Worm (Caenorhabditis elegans) whole organism, L2 larva: ENCODE results near the gene abu-15.

ENCODE experiments used
- C34F6.9 ChIP-seq: fragments of 150-350 bp; optimal IDR thresholded peaks from 2 replicates; lab custom pipeline; 2014; ENCODE audit warnings: missing biosample characterization, missing genetic modification characterization
- Y55F3AM.14 ChIP-seq: fragments of 200-800 bp; sonication (Bioruptor generic); optimal IDR thresholded peaks from 2 replicates; lab custom pipeline; 2018; ENCODE audit warnings: mild to moderate bottlenecking, missing genetic modification characterization, missing compliant biosample characterization
- ama-1 ChIP-seq: fragments of 150-350 bp; optimal IDR thresholded peaks from 2 replicates; lab custom pipeline; 2018; ENCODE audit warnings: inconsistent platforms
- blmp-1 ChIP-seq: sonication (generic microtip); optimal IDR thresholded peaks from 2 replicates; lab custom pipeline; 2017; ENCODE audit warnings: missing genetic modification characterization, mild to moderate bottlenecking, missing compliant biosample characterization, antibody characterized with exemption, moderate library complexity; ENCODE audit not compliant: insufficient read depth
- crh-2 ChIP-seq: sonication (generic microtip); optimal IDR thresholded peaks from 2 replicates; lab custom pipeline; 2017; ENCODE audit warnings: missing biosample characterization, missing genetic modification characterization
- dmd-4 ChIP-seq: sonication (generic microtip); optimal IDR thresholded peaks from 2 replicates; lab custom pipeline; 2017; ENCODE audit warnings: missing biosample characterization, missing genetic modification characterization
- egl-27 ChIP-seq: sonication (generic microtip); optimal IDR thresholded peaks from 3 replicates; lab custom pipeline; 2017; ENCODE audit warnings: missing biosample characterization, missing genetic modification reagents, missing genetic modification characterization
- elt-1 ChIP-seq: fragments of 150-350 bp; optimal IDR thresholded peaks from 2 replicates; lab custom pipeline; 2014; ENCODE audit warnings: missing biosample characterization, missing genetic modification characterization
- elt-3 ChIP-seq: sonication (generic microtip); optimal IDR thresholded peaks from 2 replicates; lab custom pipeline; 2017; ENCODE audit warnings: missing biosample characterization, missing genetic modification characterization
- fos-1 ChIP-seq: fragments of 150-350 bp; optimal IDR thresholded peaks from 2 replicates; lab custom pipeline; 2014; ENCODE audit warnings: missing biosample characterization, missing genetic modification characterization
- lin-11 ChIP-seq: fragments of 150-350 bp; sonication (generic microtip); optimal IDR thresholded peaks from 2 replicates; lab custom pipeline; 2014; ENCODE audit warnings: missing biosample characterization, missing genetic modification characterization, inconsistent platforms, mixed read lengths
- lin-39 ChIP-seq: fragments of 150-350 bp; optimal IDR thresholded peaks from 2 replicates; lab custom pipeline; 2014; ENCODE audit warnings: missing biosample characterization, missing genetic modification reagents, missing genetic modification characterization
- mab-5 ChIP-seq: fragments of 150-350 bp; optimal IDR thresholded peaks from 2 replicates; lab custom pipeline; 2014; ENCODE audit warnings: missing biosample characterization, missing genetic modification characterization
- mbf-1 ChIP-seq: sonication (generic microtip); optimal IDR thresholded peaks from 2 replicates; lab custom pipeline; 2017; ENCODE audit warnings: missing biosample characterization, missing genetic modification characterization
- mdl-1 ChIP-seq, 2 experiments: fragments of 150-350 bp in 1 of 2; sonication (generic microtip) in 1 of 2; optimal IDR thresholded peaks; 2 replicates each; lab custom pipeline; 2017; ENCODE audit warnings: missing biosample characterization in 2 of 2, missing genetic modification characterization in 2 of 2
- nhr-10 ChIP-seq: sonication (generic microtip); optimal IDR thresholded peaks from 2 replicates; lab custom pipeline; 2017; ENCODE audit warnings: missing biosample characterization, missing genetic modification characterization
- nhr-11 ChIP-seq: fragments of 150-350 bp; optimal IDR thresholded peaks from 2 replicates; lab custom pipeline; 2014; ENCODE audit warnings: missing biosample characterization, missing genetic modification characterization
- nhr-12 ChIP-seq: fragments of 150-350 bp; optimal IDR thresholded peaks from 2 replicates; lab custom pipeline; 2014; ENCODE audit warnings: missing biosample characterization, missing genetic modification characterization
- nhr-129 ChIP-seq: fragments of 150-350 bp; optimal IDR thresholded peaks from 2 replicates; lab custom pipeline; 2014; ENCODE audit warnings: missing biosample characterization, missing genetic modification characterization
- nhr-21 ChIP-seq: fragments of 150-350 bp; optimal IDR thresholded peaks from 2 replicates; lab custom pipeline; 2014; ENCODE audit warnings: missing biosample characterization, missing genetic modification characterization
- nhr-23 ChIP-seq: fragments of 150-350 bp; optimal IDR thresholded peaks from 2 replicates; lab custom pipeline; 2014; ENCODE audit warnings: missing biosample characterization, missing genetic modification reagents, missing genetic modification characterization
- nhr-237 ChIP-seq: fragments of 150-350 bp; optimal IDR thresholded peaks from 2 replicates; lab custom pipeline; 2014; ENCODE audit warnings: missing biosample characterization, missing genetic modification characterization
- nhr-25 ChIP-seq: fragments of 150-350 bp; sonication (generic microtip); optimal IDR thresholded peaks from 3 replicates; lab custom pipeline; 2014; ENCODE audit warnings: missing biosample characterization, missing genetic modification characterization
- nhr-6 ChIP-seq: fragments of 150-350 bp; optimal IDR thresholded peaks from 2 replicates; lab custom pipeline; 2014; ENCODE audit warnings: missing biosample characterization, missing genetic modification characterization
- nhr-77 ChIP-seq: fragments of 150-350 bp; optimal IDR thresholded peaks from 2 replicates; lab custom pipeline; 2014; ENCODE audit warnings: missing biosample characterization, missing genetic modification characterization
- peb-1 ChIP-seq: fragments of 150-350 bp; optimal IDR thresholded peaks from 2 replicates; lab custom pipeline; 2014; ENCODE audit warnings: missing biosample characterization, missing genetic modification characterization
- sma-3 ChIP-seq: sonication (generic microtip); optimal IDR thresholded peaks from 2 replicates; lab custom pipeline; 2016; ENCODE audit warnings: missing genetic modification reagents, missing genetic modification characterization, missing compliant biosample characterization
- sma-9 ChIP-seq, 2 experiments: fragments of 150-350 bp in 1 of 2; sonication (generic microtip) in 1 of 2; optimal IDR thresholded peaks; 2 replicates each; lab custom pipeline; 2014 to 2016; ENCODE audit warnings: missing genetic modification characterization in 2 of 2, mild to moderate bottlenecking in 1 of 2, missing biosample characterization in 1 of 2, missing compliant biosample characterization in 1 of 2, missing genetic modification reagents in 1 of 2, moderate library complexity in 1 of 2
- snpc-4 ChIP-seq: fragments of 150-350 bp; optimal IDR thresholded peaks from 2 replicates; lab custom pipeline; 2014; ENCODE audit warnings: missing biosample characterization, missing genetic modification characterization
- unc-39 ChIP-seq: fragments of 150-350 bp; optimal IDR thresholded peaks from 2 replicates; lab custom pipeline; 2014; ENCODE audit warnings: missing biosample characterization, missing genetic modification characterization
- unc-55 ChIP-seq: fragments of 150-350 bp; sonication (generic microtip); optimal IDR thresholded peaks from 3 replicates; lab custom pipeline; 2014; ENCODE audit warnings: missing biosample characterization, missing genetic modification reagents, missing genetic modification characterization
- unc-62 ChIP-seq: fragments of 150-350 bp; optimal IDR thresholded peaks from 2 replicates; lab custom pipeline; 2014; ENCODE audit warnings: missing biosample characterization, missing genetic modification reagents, missing genetic modification characterization
- zag-1 ChIP-seq: fragments of 150-350 bp; optimal IDR thresholded peaks from 2 replicates; lab custom pipeline; 2014; ENCODE audit warnings: missing biosample characterization, missing genetic modification characterization
- ztf-1 ChIP-seq: fragments of 200-800 bp; sonication (Bioruptor generic); conservative IDR thresholded peaks from 2 replicates; pipeline ENCODE4 v1.3.6; 2022; ENCODE audit warnings: missing genetic modification characterization, missing compliant biosample characterization
- ztf-11 ChIP-seq: sonication (generic microtip); optimal IDR thresholded peaks from 2 replicates; lab custom pipeline; 2017; ENCODE audit warnings: missing biosample characterization, missing genetic modification characterization
- ztf-4 ChIP-seq: fragments of 150-350 bp; optimal IDR thresholded peaks from 2 replicates; lab custom pipeline; 2014; ENCODE audit warnings: missing biosample characterization, missing genetic modification characterization

abu-15 gene

DNA sequence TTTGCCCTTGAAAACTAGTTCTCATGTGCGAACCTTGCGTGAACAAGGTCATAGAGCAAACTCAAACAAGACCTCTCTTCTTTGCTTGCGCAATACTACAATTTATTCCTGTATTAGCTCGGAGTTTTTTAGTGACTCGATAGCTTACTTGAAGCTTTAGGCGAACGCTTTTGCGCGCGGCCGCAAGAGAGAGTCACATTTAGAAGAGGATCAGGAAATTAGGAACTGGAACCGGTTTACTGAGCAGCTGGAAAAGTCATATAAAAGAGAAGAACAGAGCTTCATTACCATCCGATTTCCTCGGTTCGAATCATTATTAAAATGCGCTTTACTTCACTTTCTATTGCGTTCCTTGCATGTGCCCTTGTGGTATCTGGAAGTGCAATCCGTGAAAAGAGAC is at the start of gene abu-15:
Gene abu-15 (plus strand): TSS at position 301 of the 400 bp plus-strand sequence.
- TF ChIP-seq mab-5 (tag; lab: Kevin White, UChicago) = no peak
- TF ChIP-seq C34F6.9 = no peak
- no peak for TF ChIP-seq sma-3 (GFP tag; lab: Kevin White, UChicago)
- TF ChIP-seq unc-55 (GFP tag; lab: Kevin White, UChicago) = no peak
- no peak for TF ChIP-seq nhr-11 (tag; lab: Kevin White, UChicago)
- no peak for TF ChIP-seq ztf-1 (GFP tag; lab: Robert Waterston, UW)

DNA sequence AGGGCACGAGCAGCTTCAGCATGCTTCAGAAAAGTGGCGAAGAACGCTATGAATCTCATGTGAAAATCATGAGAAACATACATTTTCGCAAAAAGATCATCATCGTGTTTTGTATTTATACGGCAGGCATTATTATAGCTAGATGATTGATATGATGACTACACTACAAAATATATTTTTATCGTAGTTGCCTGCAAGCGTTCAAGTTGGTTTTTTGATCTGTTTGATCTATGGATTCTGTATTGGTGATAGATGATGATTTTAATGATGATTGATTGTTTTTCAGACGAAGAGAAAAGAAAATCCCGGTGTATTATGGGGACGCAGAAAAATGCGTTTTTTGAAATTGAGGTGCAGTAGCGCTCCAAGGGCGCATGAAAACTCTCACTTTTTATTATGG is 47.7 kb upstream of the abu-15 start, which contains the start of gene ugt-63:
Gene ugt-63 (minus strand): TSS at position 89 of the 400 bp plus-strand sequence.
- TF ChIP-seq lin-11 (tag; lab: Kevin White, UChicago) = no peak
- no peak for TF ChIP-seq mdl-1 (tag; optimal IDR thresholded peaks at IDR 0.05; lab: Kevin White, UChicago)
- TF ChIP-seq ztf-11 (tag; lab: Kevin White, UChicago) = no peak
- no peak for TF ChIP-seq unc-62
- no peak for TF ChIP-seq elt-1 (tag; lab: Kevin White, UChicago)
- TF ChIP-seq snpc-4 = no peak
- no peak for TF ChIP-seq lin-39 (tag; lab: Kevin White, UChicago)
- TF ChIP-seq ztf-1 (GFP tag; lab: Robert Waterston, UW) = no peak
- TF ChIP-seq nhr-237 = no peak
- no peak for TF ChIP-seq elt-3 (tag; lab: Kevin White, UChicago)
- no peak for TF ChIP-seq nhr-10 (tag; lab: Kevin White, UChicago)
- no peak for TF ChIP-seq ama-1 (lab: Kevin White, UChicago)
- no peak for TF ChIP-seq ztf-4
- no peak for TF ChIP-seq nhr-12 (tag; lab: Kevin White, UChicago)
- TF ChIP-seq crh-2 (tag; lab: Kevin White, UChicago) = no peak
- TF ChIP-seq dmd-4 (tag; lab: Kevin White, UChicago) = no peak
- TF ChIP-seq nhr-25 (tag; lab: Kevin White, UChicago) = peak; percentile 29
- no peak for TF ChIP-seq nhr-6
- no peak for TF ChIP-seq unc-39 (tag; lab: Kevin White, UChicago)
- TF ChIP-seq mbf-1 (tag; lab: Kevin White, UChicago) = no peak
- TF ChIP-seq sma-3 (GFP tag; lab: Kevin White, UChicago) = no peak
- TF ChIP-seq nhr-77 = no peak
- TF ChIP-seq blmp-1 (tag; lab: Kevin White, UChicago) = no peak
- TF ChIP-seq egl-27 (tag; lab: Kevin White, UChicago) = no peak
- no peak for TF ChIP-seq nhr-129
- no peak for TF ChIP-seq peb-1 (tag; lab: Kevin White, UChicago)
- TF ChIP-seq zag-1 = no peak
- peak; percentile 18 for TF ChIP-seq nhr-21 (tag; lab: Kevin White, UChicago)
- TF ChIP-seq sma-9 (GFP tag; optimal IDR thresholded peaks at IDR 0.05; lab: Kevin White, UChicago) = peak; percentile 69
- no peak for TF ChIP-seq sma-9 (tag; optimal IDR thresholded peaks at IDR 0.05; lab: Kevin White, UChicago)
- TF ChIP-seq mab-5 (tag; lab: Kevin White, UChicago) = peak; percentile 30
- TF ChIP-seq nhr-23 (tag; lab: Kevin White, UChicago) = no peak
- TF ChIP-seq C34F6.9 = no peak

DNA sequence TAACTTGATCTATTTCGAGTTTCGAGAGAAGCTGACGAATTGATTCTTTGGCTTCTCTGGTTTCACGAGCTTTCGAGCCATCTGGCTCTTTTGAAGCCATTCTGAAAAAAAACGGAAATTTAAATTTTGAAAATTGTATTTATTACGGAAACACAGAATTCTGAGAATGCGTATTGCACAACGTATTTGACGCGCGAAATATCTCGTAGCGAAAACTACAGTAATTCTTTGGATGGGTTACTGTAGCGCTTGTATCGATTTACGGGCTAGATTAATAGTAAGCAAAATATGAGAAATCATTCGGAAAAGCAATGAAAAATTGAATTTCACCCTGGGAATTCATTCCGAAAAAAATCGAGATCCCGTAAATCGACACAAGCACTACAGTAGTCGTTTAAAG is 44.7 kb upstream of the abu-15 start, which contains the start of gene C04F5.8:
Gene C04F5.8 (minus strand): TSS at position 101 of the 400 bp plus-strand sequence.
- TF ChIP-seq dmd-4 (tag; lab: Kevin White, UChicago) (no peak), unc-39 (tag; lab: Kevin White, UChicago) (no peak), Y55F3AM.14 (GFP tag; lab: Kevin White, UChicago) (no peak), nhr-129 (no peak), fos-1 (tag; lab: Kevin White, UChicago) (no peak), nhr-12 (tag; lab: Kevin White, UChicago) (no peak), snpc-4 (no peak), unc-62 (no peak), sma-3 (GFP tag; lab: Kevin White, UChicago) (no peak)

DNA sequence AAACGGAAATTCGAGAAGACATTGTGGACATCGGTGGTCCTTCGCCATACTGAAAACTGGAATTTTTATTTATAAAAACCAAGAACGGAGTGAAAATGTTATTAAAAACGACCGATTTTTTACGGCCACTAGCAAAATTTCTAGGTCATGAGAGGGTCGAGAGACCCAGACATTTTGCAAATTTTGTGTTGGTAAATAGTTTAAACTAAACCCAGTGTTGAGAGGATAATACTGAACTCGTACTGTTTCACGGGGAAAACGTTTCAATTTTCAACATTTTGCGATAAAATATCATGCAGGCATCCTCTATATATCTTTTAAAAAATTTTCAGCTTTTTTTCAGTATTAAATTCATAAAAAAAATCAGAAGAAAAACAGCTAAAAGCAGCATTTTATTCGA is 39.3 kb upstream of the abu-15 start, which contains the start of gene C04F5.9:
Gene C04F5.9 (minus strand): TSS at position 101 of the 400 bp plus-strand sequence.
- no peak for TF ChIP-seq dmd-4 (tag; lab: Kevin White, UChicago)
